Fruit fly (Drosophila melanogaster) whole organism, larva: ENCODE results near the gene CG14879.
A peak's percentile ranks its signal among the peaks of the same experiment; 100 is the strongest.

Experiments
- noc ChIP-seq: fragments of 200-800 bp; sonication (Bioruptor generic); optimal IDR thresholded peaks from 3 replicates; lab custom pipeline; 2019; ENCODE audit warnings: missing biosample characterization, mild to moderate bottlenecking, missing genetic modification characterization, moderate library complexity

The CG14879 gene

DNA sequence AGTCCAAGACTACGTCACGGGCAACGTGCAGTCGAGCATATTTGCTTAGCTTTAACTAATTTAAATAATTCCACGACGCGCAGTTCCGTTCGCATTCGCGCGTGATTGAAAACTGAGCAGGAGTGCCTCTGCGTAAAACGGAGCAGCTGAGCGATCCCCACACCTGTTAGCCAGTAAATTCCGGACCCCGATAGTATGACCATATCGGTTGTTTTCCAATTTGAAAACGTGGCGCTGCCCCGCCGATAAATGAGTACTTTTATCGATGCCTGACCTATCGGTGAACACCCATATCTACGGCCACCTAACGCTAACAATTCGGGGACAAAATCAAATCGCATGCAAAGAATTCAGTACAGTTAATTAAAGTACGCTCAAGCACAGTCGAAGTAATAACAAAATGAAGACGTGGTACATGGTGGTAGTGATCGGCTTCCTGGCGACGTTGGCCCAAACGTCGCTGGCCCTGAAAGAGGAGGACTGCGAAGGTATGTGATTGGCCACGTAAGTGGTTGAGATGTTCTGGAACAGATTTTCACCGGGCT lies at the start of gene CG14879, which contains the start of gene Manf:
TSS of gene CG14879 (minus strand) at position 116 of the 545 bp plus-strand sequence.
TSS of gene Manf (plus strand) at position 294 of the 545 bp plus-strand sequence.
- peak; percentile 14 for TF ChIP-seq noc

DNA sequence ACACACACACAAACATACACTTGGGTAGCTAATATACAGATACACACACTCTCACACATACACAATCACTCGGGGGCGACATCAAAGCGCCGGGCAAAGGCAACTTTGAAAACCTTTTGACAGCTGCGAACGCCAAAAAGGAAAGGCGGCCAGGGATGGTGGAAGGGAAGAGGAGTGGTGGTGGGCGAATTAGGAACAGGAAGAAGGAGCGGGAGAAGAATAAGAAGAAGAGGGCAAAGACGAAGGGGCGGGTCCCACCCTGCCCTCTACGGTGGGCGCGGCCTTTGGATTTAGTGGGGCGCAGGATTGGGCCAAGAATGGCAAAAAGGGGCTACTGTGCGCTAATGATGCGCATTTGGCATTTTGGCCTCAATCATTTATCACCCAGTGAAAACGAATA lies 47.5 kb upstream of the CG14879 start:
- no peak for TF ChIP-seq noc

DNA sequence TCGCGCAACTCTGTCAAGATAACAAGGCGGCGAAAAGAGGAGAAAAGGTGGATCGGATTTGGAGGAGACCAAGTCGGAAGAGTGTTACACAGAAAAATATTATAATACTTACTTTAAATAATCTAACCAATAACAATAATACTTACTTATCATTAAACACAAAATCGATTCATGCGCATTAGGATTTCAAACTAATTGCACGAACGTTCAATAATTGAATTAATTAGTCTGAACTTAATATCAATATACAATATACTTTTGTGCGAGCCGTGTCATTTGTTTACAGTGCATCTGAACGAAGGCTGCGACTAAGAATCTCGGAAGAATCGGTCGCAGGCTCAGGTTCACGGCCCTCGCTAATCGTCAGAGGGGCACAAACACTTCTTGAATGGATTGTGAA lies 46.4 kb upstream of the CG14879 start:
- TF ChIP-seq noc = no peak

DNA sequence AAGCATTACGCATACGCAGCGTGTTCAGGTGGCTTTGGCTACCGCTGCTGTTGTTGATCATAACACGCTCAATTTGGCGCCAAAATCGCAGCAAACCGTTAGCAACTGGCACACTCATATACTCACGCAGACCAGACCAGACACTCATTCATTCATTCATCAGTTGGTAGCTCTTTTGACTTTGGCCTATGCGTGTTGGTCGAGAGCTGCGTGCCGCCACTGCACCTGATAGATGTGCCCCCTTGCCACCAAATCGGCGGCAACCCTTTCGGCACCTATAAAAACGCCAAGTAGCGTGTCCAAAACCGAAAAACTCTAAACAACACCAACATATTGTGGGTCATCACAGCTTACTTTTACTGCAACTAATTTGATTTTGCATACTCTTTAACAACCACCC lies 45.5 kb upstream of the CG14879 start:
- TF ChIP-seq noc = no peak

DNA sequence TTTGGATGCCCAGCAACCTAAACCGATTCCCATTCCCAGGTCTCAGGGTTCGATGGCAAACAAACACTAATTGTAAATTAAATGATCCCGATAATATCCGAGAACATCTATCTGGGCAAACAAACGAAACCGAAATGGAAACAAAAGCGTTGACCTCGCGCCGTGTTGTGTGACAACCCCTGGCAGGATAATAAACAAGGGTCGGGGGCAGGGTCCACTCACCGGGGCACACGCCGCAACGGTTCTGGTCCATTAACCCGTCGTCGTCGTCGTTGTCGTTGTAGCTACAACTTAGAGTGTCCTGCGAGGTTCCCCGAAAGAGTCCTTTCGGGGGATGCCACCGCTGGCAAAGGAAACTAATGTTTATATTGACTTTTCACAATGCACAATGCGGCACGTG lies 40.1 kb upstream of the CG14879 start:
- no peak for TF ChIP-seq noc

DNA sequence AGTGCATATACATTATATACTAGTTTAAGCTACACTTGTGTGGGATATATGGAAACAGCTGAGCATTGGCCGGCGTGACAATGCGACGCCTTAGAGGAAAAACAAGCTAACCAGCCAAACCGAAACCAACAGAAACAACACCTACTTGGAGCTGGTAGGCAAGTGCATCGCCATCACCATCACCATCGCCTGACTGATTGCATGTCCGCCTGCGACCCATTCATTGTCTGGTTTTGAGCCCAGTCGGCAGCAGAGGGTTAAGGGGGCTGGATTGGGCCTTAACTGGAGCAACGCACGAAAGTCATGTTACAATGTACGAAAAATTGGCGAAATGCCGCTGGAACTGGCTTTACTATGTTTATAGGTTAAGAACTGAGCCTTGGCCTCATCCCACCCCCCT lies 38.0 kb upstream of the CG14879 start:
- no peak for TF ChIP-seq noc

DNA sequence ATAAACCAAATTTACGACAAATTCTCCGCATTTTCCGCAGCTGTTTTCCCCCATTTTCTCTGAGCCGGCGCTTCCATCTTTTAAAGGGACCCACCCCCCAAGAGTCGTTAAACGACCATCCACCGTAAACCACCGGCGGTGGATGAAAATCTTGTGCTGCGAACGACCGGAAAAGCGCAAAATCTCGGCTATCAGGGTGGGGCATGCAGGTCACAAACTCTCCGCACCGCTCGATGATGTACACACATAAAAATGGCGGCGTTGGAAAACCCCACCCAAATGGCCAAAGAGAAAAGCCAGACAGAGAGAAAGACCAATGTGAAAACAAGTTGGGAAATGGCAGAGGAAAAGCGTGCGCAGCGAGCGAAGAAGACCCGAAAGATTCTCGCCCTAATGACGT lies 36.6 kb upstream of the CG14879 start:
- TF ChIP-seq noc = no peak

DNA sequence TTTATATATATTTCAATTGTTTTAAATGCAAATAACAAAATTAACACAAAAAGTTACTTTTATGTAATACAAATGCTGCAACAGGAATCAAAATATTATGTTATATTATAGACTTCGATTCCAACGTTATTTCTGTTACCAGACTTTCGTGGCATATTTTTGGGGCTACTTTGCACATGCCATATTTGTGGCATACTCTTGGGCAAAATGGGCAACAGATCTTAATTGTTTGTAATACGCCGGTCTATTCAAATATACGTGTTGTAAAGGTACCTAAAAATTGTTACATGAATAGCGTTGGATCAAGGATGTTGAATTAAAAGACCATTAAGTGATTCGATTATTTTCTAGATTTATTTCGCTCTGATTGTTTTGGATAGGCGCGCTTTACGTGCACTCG lies 25.1 kb upstream of the CG14879 start:
- no peak for TF ChIP-seq noc

DNA sequence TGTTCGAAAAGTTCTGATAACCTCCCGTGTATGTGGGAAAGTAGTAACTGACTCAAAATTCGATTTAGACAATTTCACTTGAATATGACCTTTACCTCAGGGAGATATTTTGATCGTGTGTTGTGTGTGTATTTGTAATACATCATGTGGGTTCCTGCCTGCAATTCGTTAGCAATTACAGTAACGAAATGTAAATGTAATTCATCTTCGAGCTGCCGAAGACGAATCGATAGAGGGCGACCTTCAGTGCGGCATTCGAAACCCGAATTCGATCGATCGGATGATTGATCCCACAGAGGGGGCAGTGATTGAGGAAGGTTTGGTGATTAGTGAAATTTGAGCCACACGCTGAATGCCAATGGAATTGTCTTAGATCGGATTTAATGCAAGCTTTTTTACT lies 21.4 kb upstream of the CG14879 start, which contains the start of gene CG10317:
TSS of gene CG10317 (minus strand) at position 101 of the 400 bp plus-strand sequence.
- TF ChIP-seq noc = no peak

DNA sequence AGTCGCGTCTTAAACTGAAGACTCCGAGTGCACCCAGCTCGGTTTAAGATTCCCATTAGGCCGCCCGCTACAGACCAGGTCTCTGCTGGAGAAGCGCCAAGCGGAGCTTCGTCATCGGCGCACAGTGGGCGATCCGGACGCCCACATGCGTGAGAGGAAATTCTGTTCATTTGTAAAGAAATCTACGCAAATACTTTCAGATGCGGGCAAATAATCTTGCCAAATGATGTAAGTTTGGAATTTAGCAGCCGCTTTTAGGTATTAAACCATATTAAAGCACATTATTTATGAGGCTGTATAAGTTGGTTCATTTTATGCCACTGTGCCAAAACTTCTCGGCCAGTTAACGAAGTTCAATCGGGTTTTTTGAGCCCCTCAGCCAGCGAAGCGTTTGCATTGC lies 19.3 kb upstream of the CG14879 start, which contains the start of gene js:
TSS of gene js (minus strand) at position 19 of the 400 bp plus-strand sequence.
- TF ChIP-seq noc = no peak

DNA sequence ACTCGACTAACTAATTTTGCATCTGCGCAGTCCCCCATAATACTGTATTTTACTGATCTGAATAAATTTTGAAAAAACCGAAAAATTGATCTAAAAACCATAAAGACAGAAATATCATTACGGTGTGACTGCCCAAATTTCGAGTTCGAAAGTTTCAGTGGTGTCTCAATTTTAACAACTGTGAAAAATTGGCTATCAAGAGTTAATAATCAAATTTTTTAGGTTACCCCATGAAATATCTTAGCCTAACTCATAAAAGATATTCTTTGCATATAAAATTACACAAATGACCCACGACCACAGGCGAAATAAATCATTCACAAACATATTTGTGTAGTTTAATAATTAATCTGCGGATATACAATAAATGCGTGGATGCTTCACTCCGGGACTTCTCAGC lies 11.0 kb upstream of the CG14879 start, which contains the start of gene CG42446:
TSS of gene CG42446 (minus strand) at position 101 of the 400 bp plus-strand sequence.
- no peak for TF ChIP-seq noc

DNA sequence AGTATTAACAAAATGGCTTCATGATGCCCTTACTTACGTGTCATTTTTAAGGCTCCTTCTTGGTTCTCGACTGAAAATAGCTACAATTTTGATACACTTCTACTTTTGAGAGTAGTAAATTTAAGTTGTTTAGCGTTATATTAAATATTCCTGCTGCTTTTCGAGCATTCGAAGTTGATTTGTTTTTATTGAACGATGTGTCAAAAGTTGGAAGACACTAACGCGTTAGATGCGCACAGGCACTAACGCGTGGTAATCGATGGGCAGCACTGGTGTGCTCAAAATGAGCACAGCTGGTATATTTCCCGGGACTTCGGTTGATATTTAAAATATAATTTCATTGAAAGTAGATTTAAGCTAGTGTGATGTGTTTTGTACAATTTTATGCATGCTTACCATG lies 10.1 kb upstream of the CG14879 start, which contains the start of gene CG17931:
TSS of gene CG17931 (minus strand) at position 369 of the 400 bp plus-strand sequence.
- TF ChIP-seq noc = no peak

DNA sequence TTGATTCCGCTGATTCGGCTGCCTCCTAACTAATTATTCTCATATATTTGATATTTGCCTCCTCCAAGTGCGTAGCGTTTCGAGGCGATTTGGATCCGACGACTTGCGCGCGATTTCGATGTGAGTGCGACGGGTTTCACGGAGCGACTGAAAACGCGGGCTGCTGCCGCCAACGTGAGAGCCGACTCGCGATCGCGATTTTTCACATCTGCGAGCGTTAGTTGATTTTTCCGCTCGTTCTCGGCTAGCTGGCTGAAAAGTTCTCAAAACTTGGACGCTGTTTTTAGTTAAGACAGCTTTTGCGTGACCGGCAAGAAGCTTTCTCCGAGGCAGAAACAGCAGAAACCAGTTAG lies 7.8 kb upstream of the CG14879 start, which contains the start of gene CG10311:
TSS of gene CG10311 (minus strand) at position 153 of the 353 bp plus-strand sequence.
- no peak for TF ChIP-seq noc

DNA sequence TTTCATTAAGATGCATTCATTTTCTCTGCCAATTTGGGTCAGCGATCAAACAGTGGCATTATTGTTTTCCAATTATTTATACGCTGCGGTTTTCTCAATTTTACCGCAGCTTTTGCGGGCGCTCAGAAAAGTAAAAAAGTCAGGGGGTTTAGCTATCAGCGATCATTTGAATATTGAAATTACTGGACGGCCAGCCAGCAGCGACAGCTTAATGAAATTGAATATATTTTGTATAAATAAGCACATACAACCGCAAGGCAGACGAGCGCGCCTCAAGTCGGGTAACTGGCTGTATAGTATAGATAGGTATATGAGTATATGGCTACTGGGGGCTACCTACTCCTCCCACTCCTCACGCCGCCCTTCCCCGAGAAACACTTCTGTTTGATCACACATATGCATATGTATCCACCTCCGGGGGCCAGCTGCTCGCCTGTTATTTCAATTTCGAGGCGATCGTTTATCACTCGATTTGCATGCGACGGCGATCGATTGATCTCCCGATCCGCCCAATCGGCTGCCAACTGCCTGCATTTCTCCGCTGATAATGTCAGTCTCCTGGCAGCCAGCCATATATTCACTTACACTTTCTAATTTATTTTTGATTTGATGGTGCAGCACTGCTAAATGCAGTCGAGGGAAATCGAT lies 7.3 kb upstream of the CG14879 start:
- TF ChIP-seq noc = no peak

DNA sequence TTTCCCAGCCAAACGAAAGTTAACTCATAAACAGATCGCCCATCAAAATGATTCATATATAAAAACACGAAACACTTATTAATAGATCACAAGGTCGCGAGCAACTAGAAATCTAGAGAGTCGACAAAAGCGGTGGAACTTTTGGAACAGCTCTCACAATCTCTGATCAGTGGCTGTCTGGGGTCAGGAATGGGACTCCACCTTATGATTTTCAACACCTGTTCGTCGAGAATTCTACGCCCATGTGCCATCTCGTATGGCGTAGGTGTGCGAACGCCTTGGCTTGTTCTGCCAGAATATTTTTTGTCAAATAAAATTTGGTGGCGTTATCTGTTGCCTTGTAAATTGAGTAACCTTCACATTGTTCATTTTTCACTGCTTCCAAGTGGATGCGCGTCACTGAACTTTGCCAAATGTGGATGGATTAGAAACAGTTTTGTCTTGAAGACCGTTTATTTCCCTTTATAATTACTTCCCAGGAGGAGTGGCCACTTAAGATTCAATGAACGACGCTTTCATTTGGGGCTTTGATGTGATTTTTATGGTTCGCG lies 6.4 kb upstream of the CG14879 start:
- peak; percentile 70 for TF ChIP-seq noc

DNA sequence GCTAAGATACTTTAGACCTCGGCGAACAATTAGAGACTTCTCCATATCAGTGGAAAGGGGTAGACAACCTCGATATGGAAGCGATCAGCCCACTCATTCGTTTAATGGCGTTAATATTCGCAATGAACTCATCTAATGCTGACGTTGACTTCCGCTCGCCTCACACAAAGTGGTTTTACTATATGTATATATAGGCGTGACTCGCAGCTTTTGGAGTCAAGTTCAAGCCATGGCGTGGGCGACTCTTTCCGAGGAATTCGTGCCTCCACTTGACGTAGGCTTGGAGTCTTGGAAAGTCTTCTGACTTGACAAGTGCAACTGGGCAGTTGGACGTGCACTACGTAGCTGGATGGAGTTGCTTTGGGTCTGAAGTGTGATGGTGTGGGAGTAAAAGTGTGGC lies 4.6 kb upstream of the CG14879 start:
- TF ChIP-seq noc = no peak

DNA sequence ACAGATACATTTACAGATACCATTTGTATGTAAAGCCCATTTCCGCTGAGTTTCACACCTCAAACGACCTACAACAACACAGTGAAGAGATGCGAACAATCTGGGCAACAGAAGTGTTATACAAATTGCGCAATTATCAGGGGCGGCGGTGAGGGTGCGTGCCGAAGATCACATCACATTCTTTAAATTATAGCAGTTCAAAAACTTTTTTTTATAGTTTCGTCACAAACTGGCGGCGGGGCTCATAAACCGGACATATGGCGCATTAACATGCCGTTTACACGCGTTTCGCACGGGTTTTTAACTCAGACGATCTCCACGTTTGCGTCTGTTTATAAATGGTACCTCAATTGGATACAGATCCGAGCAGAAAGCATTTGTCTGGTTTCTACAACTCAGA lies 4.2 kb upstream of the CG14879 start:
- peak; percentile 6 for TF ChIP-seq noc

DNA sequence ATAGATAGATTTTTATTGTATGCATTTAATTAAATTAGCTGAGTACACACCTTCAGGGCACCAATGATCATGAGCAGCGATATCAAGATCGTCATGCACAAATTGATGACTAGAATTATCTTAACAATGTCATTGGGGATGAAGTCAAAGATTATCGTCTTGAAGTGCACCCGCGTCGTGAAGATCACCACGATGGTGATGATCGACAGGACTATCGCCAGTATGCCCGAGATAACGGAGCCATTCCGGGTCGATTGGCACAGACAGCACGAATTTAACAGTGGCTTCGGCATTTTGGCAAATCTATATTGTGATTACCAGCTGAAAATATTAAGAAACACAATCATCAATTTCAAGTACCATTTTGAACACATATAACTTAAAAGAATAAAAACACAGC lies 3.0 kb upstream of the CG14879 start:
- no peak for TF ChIP-seq noc
